Fruit fly (Drosophila melanogaster) whole organism, prepupa: ENCODE results near the gene smp-30.

ENCODE experiments used
- Blimp-1 ChIP-seq: fragments of 200-800 bp; sonication (Bioruptor generic); optimal IDR thresholded peaks from 3 replicates; lab custom pipeline; 2017; ENCODE audit warnings: missing biosample characterization, missing genetic modification characterization, mild to moderate bottlenecking, moderate library complexity, missing genetic modification reagents
- CG10631 ChIP-seq: fragments of 200-800 bp; sonication (Bioruptor generic); optimal IDR thresholded peaks from 2 replicates; lab custom pipeline; 2016; ENCODE audit warnings: missing biosample characterization, missing genetic modification characterization
- CG10669 ChIP-seq: fragments of 200-800 bp; sonication (Bioruptor generic); optimal IDR thresholded peaks from 3 replicates; lab custom pipeline; 2018; ENCODE audit warnings: missing biosample characterization, mild to moderate bottlenecking, missing genetic modification characterization, moderate library complexity
- CG11294 ChIP-seq: fragments of 200-800 bp; sonication (Bioruptor generic); IDR thresholded peaks from 2 replicates; pipeline ENCODE4 v1.3.6; 2022; ENCODE audit warnings: missing biosample characterization, missing genetic modification characterization
- CG11762 ChIP-seq: fragments of 200-800 bp; sonication (Bioruptor generic); optimal IDR thresholded peaks from 3 replicates; lab custom pipeline; 2016; ENCODE audit warnings: missing biosample characterization, missing genetic modification characterization; ENCODE audit not compliant: insufficient read depth
- CG11902 ChIP-seq: fragments of 200-800 bp; sonication (Bioruptor generic); optimal IDR thresholded peaks from 3 replicates; lab custom pipeline; 2016; ENCODE audit warnings: missing biosample characterization, missing genetic modification characterization
- CG15336 ChIP-seq: fragments of 200-800 bp; sonication (Bioruptor generic); IDR thresholded peaks from 2 replicates; pipeline ENCODE4 v1.3.6; 2022; ENCODE audit warnings: missing biosample characterization, missing genetic modification characterization
- CG16779 ChIP-seq: fragments of 200-800 bp; sonication (Bioruptor generic); optimal IDR thresholded peaks from 3 replicates; lab custom pipeline; 2017; ENCODE audit warnings: missing biosample characterization, mild to moderate bottlenecking, missing genetic modification characterization
- CG3032 ChIP-seq: fragments of 200-800 bp; optimal IDR thresholded peaks from 2 replicates; lab custom pipeline; 2019; ENCODE audit warnings: missing biosample characterization, mild to moderate bottlenecking, missing genetic modification characterization, moderate library complexity
- CG31627 ChIP-seq: fragments of 200-800 bp; sonication (Bioruptor generic); optimal IDR thresholded peaks from 3 replicates; lab custom pipeline; 2016; ENCODE audit warnings: missing biosample characterization, missing genetic modification characterization
- CG32006 ChIP-seq: fragments of 200-800 bp; sonication (Bioruptor generic); optimal IDR thresholded peaks from 3 replicates; lab custom pipeline; 2017; ENCODE audit warnings: missing biosample characterization, mild to moderate bottlenecking, missing genetic modification characterization
- CG3919 ChIP-seq: fragments of 200-800 bp; sonication (Bioruptor generic); optimal IDR thresholded peaks from 3 replicates; lab custom pipeline; 2016; ENCODE audit warnings: missing biosample characterization, missing genetic modification characterization
- CG6163 ChIP-seq: fragments of 200-800 bp; sonication (Bioruptor generic); IDR thresholded peaks from 3 replicates; pipeline ENCODE4 v1.3.6; 2022; ENCODE audit warnings: missing biosample characterization, missing genetic modification characterization
- CG6276 ChIP-seq: fragments of 200-800 bp; sonication (Bioruptor generic); optimal IDR thresholded peaks from 2 replicates; lab custom pipeline; 2017; ENCODE audit warnings: missing biosample characterization, mild to moderate bottlenecking, missing genetic modification characterization
- CG6792 ChIP-seq: fragments of 200-800 bp; sonication (Bioruptor generic); optimal IDR thresholded peaks from 3 replicates; lab custom pipeline; 2016; ENCODE audit warnings: missing biosample characterization, missing genetic modification characterization
- CG6854 ChIP-seq: fragments of 200-800 bp; sonication (Bioruptor generic); optimal IDR thresholded peaks from 2 replicates; lab custom pipeline; 2017; ENCODE audit warnings: missing biosample characterization, mild to moderate bottlenecking, missing genetic modification characterization
- CG8319 ChIP-seq: fragments of 200-800 bp; sonication (Bioruptor generic); optimal IDR thresholded peaks from 3 replicates; lab custom pipeline; 2016; ENCODE audit warnings: missing biosample characterization, missing genetic modification characterization
- CG9139 ChIP-seq: fragments of 200-800 bp; sonication (Bioruptor generic); optimal IDR thresholded peaks from 3 replicates; lab custom pipeline; 2017; ENCODE audit warnings: missing biosample characterization, mild to moderate bottlenecking, missing genetic modification characterization
- Eip78C ChIP-seq: fragments of 200-800 bp; sonication (Bioruptor generic); peaks from one replicate; lab custom pipeline; 2016; ENCODE audit warnings: missing biosample characterization, missing genetic modification characterization
- Eip93F ChIP-seq: fragments of 200-800 bp; sonication (Bioruptor generic); optimal IDR thresholded peaks from 2 replicates; lab custom pipeline; 2016; ENCODE audit warnings: missing biosample characterization, mild to moderate bottlenecking, missing genetic modification characterization
- Ets21C ChIP-seq: fragments of 200-800 bp; sonication (Bioruptor generic); optimal IDR thresholded peaks from 3 replicates; lab custom pipeline; 2016; ENCODE audit warnings: missing biosample characterization, missing genetic modification characterization
- Ets96B ChIP-seq: fragments of 200-800 bp; optimal IDR thresholded peaks from 2 replicates; lab custom pipeline; 2019; ENCODE audit warnings: missing biosample characterization, mild to moderate bottlenecking, missing genetic modification characterization, moderate library complexity
- Gug ChIP-seq: fragments of 200-800 bp; sonication (Bioruptor generic); IDR thresholded peaks from 2 replicates; pipeline ENCODE4 v1.3.6; 2022; ENCODE audit warnings: missing biosample characterization, missing genetic modification characterization
- Hr38 ChIP-seq: sonication (Bioruptor generic); optimal IDR thresholded peaks from 2 replicates; lab custom pipeline; 2016; ENCODE audit warnings: missing biosample characterization, missing genetic modification characterization
- Lpt ChIP-seq: fragments of 200-800 bp; sonication (Bioruptor generic); optimal IDR thresholded peaks from 3 replicates; lab custom pipeline; 2016; ENCODE audit warnings: missing biosample characterization, missing genetic modification characterization
- Met ChIP-seq: fragments of 200-800 bp; sonication (Bioruptor generic); optimal IDR thresholded peaks from 3 replicates; lab custom pipeline; 2016; ENCODE audit warnings: missing biosample characterization, missing genetic modification characterization
- OdsH ChIP-seq: fragments of 200-800 bp; sonication (Bioruptor generic); optimal IDR thresholded peaks from 3 replicates; lab custom pipeline; 2016; ENCODE audit warnings: missing biosample characterization, missing genetic modification characterization
- Sox102F ChIP-seq: fragments of 200-800 bp; sonication (Bioruptor generic); optimal IDR thresholded peaks from 2 replicates; lab custom pipeline; 2016; ENCODE audit warnings: missing biosample characterization, mild to moderate bottlenecking, missing genetic modification characterization
- Sox15 ChIP-seq: fragments of 200-800 bp; sonication (Bioruptor generic); optimal IDR thresholded peaks from 3 replicates; lab custom pipeline; 2016; ENCODE audit warnings: missing biosample characterization, missing genetic modification characterization
- achi ChIP-seq: fragments of 200-800 bp; sonication (Bioruptor generic); optimal IDR thresholded peaks from 3 replicates; lab custom pipeline; 2016; ENCODE audit warnings: missing biosample characterization, missing genetic modification characterization
- acj6 ChIP-seq: fragments of 200-800 bp; sonication (Bioruptor generic); optimal IDR thresholded peaks from 3 replicates; lab custom pipeline; 2016; ENCODE audit warnings: missing biosample characterization, missing genetic modification characterization
- dac ChIP-seq: fragments of 200-800 bp; sonication (Bioruptor generic); optimal IDR thresholded peaks from 2 replicates; lab custom pipeline; 2017; ENCODE audit warnings: missing biosample characterization, mild to moderate bottlenecking, missing genetic modification characterization
- dsx ChIP-seq: fragments of 200-800 bp; optimal IDR thresholded peaks from 3 replicates; lab custom pipeline; 2019; ENCODE audit warnings: missing biosample characterization, mild to moderate bottlenecking, missing genetic modification characterization, moderate library complexity; ENCODE audit not compliant: poor library complexity, severe bottlenecking
- esn ChIP-seq: fragments of 200-800 bp; sonication (Bioruptor generic); optimal IDR thresholded peaks from 2 replicates; lab custom pipeline; 2016; ENCODE audit warnings: missing biosample characterization, mild to moderate bottlenecking, missing genetic modification characterization, moderate library complexity
- fd59A ChIP-seq: fragments of 200-800 bp; sonication (Bioruptor generic); optimal IDR thresholded peaks from 2 replicates; lab custom pipeline; 2017; ENCODE audit warnings: missing biosample characterization, mild to moderate bottlenecking, missing genetic modification characterization, missing genetic modification reagents
- fkh ChIP-seq: fragments of 200-800 bp; sonication (Bioruptor generic); optimal IDR thresholded peaks from 3 replicates; lab custom pipeline; 2017; ENCODE audit warnings: missing biosample characterization, mild to moderate bottlenecking, missing genetic modification characterization, moderate library complexity
- net ChIP-seq: fragments of 200-800 bp; sonication (Bioruptor generic); optimal IDR thresholded peaks from 3 replicates; lab custom pipeline; 2016; ENCODE audit warnings: missing biosample characterization, missing genetic modification characterization
- salr ChIP-seq, 2 experiments: fragments of 200-800 bp; sonication (Bioruptor generic); optimal IDR thresholded peaks; 3 replicates each; lab custom pipeline; 2016 to 2018; ENCODE audit warnings: missing biosample characterization in 2 of 2, missing genetic modification characterization in 2 of 2, mild to moderate bottlenecking in 1 of 2
- spab ChIP-seq: fragments of 200-800 bp; sonication (Bioruptor generic); optimal IDR thresholded peaks from 2 replicates; lab custom pipeline; 2017; ENCODE audit warnings: missing biosample characterization, mild to moderate bottlenecking, missing genetic modification characterization, missing genetic modification reagents
- ss ChIP-seq, 2 experiments: fragments of 200-800 bp; sonication (Bioruptor generic); optimal IDR thresholded peaks; 2 replicates in 1 of 2; 3 replicates in 1 of 2; lab custom pipeline; 2017 to 2018; ENCODE audit warnings: mild to moderate bottlenecking in 2 of 2, missing biosample characterization in 2 of 2, missing genetic modification characterization in 2 of 2, moderate library complexity in 1 of 2
- svp ChIP-seq: fragments of 200-800 bp; sonication (Bioruptor generic); peaks from one replicate; lab custom pipeline; 2016; ENCODE audit warnings: missing biosample characterization, missing genetic modification characterization
- topi ChIP-seq: fragments of 200-800 bp; sonication (Bioruptor generic); optimal IDR thresholded peaks from 3 replicates; lab custom pipeline; 2016; ENCODE audit warnings: missing biosample characterization, missing genetic modification characterization
- vri ChIP-seq: fragments of 200-800 bp; sonication (Bioruptor generic); optimal IDR thresholded peaks from 3 replicates; lab custom pipeline; 2016; ENCODE audit warnings: missing biosample characterization, mild to moderate bottlenecking, missing genetic modification characterization

Gene smp-30

dm6 chr3R:14765364-14765993 lies 14.4 kb upstream of the smp-30 start (continued):
- TF ChIP-seq fd59A (GFP tag; lab: Kevin White, UChicago) (peak; percentile 52), CG16779 (tag; lab: Kevin White, UChicago) (peak; percentile 42), CG10669 (GFP tag; lab: Kevin White, UChicago) (peak; percentile 55), Lpt (peak; percentile 29), OdsH (GFP tag; lab: Kevin White, UChicago) (peak; percentile 69), CG15336 (GFP tag; lab: Robert Waterston, UW) (peak; percentile 74), dsx (GFP tag; lab: Kevin White, UChicago) (peak; percentile 19), CG6792 (GFP tag; lab: Kevin White, UChicago) (peak; percentile 68), CG3919 (GFP tag; lab: Kevin White, UChicago) (peak; percentile 56), CG10631 (GFP tag; lab: Kevin White, UChicago) (peak; percentile 69), CG11294 (GFP tag; lab: Robert Waterston, UW) (peak; percentile 23; the same call in 1 of the 2 replicates), CG6163 (GFP tag; lab: Robert Waterston, UW) (no peak; the same call in none of the 3 replicates), achi (GFP tag; lab: Kevin White, UChicago) (peak; percentile 57), Hr38 (GFP tag; lab: Kevin White, UChicago) (no peak), esn (peak; percentile 68), dac (GFP tag; lab: Kevin White, UChicago) (peak; percentile 7), CG8319 (peak; percentile 41), Sox15 (peak; percentile 44), CG31627 (peak; percentile 66), Blimp-1 (GFP tag; lab: Kevin White, UChicago) (no peak), CG6854 (GFP tag; lab: Kevin White, UChicago) (peak; percentile 82), fkh (GFP tag; lab: Kevin White, UChicago) (no peak), vri (GFP tag; lab: Kevin White, UChicago) (peak; percentile 42), Gug (no peak; the same call in 1 of the 2 replicates), CG11762 (peak; percentile 44), net (GFP tag; lab: Kevin White, UChicago) (peak; percentile 69), CG6276 (GFP tag; lab: Kevin White, UChicago) (peak; percentile 18), Eip93F (GFP tag; lab: Kevin White, UChicago) (no peak), Sox102F (GFP tag; lab: Kevin White, UChicago) (peak; percentile 65), CG11902 (GFP tag; lab: Kevin White, UChicago) (peak; percentile 6), salr (GFP tag; optimal IDR thresholded peaks at IDR 0.05; lab: Kevin White, UChicago) (peak; percentile 7 to 11), CG9139 (GFP tag; lab: Kevin White, UChicago) (peak; percentile 74), topi (peak; percentile 53)
- TF ChIP-seq, all 60 proteins: peak for 51

- TF ChIP-seq acj6 (no peak), CG32006 (GFP tag; lab: Kevin White, UChicago) (no peak), ss (GFP tag; optimal IDR thresholded peaks at IDR 0.05; lab: Kevin White, UChicago) (no peak), CG6792 (GFP tag; lab: Kevin White, UChicago) (no peak), spab (GFP tag; lab: Kevin White, UChicago) (no peak), Met (GFP tag; lab: Kevin White, UChicago) (no peak), CG6854 (GFP tag; lab: Kevin White, UChicago) (no peak), svp (GFP tag; lab: Kevin White, UChicago) (peak; percentile 60), CG11902 (GFP tag; lab: Kevin White, UChicago) (no peak), CG3032 (tag; lab: Kevin White, UChicago) (no peak), Ets21C (GFP tag; lab: Kevin White, UChicago) (no peak), Eip78C (GFP tag; lab: Kevin White, UChicago) (peak; percentile 14), Ets96B (tag; lab: Kevin White, UChicago) (no peak), CG11294 (GFP tag; lab: Robert Waterston, UW) (no peak)
Measured at dm6 chr3R:14764131-14764530, 13.1 kb upstream of the smp-30 start.
